Worm (Caenorhabditis elegans) whole organism, late embryonic: ENCODE data around the gene ZK180.5.

Source experiments
- ceh-18 ChIP-seq: sonication (generic microtip); optimal IDR thresholded peaks from 2 replicates; lab custom pipeline; 2016; ENCODE audit warnings: missing genetic modification characterization, missing compliant biosample characterization
- dve-1 ChIP-seq: sonication (generic microtip); optimal IDR thresholded peaks from 2 replicates; lab custom pipeline; 2017; ENCODE audit warnings: antibody characterized with exemption, mild to moderate bottlenecking, missing genetic modification characterization, missing compliant biosample characterization
- ets-4 ChIP-seq: sonication (generic microtip); optimal IDR thresholded peaks from 2 replicates; lab custom pipeline; 2016; ENCODE audit warnings: missing genetic modification characterization, missing compliant biosample characterization
- fkh-10 ChIP-seq: fragments of 150-350 bp; optimal IDR thresholded peaks from 2 replicates; lab custom pipeline; 2014; ENCODE audit warnings: missing biosample characterization, missing genetic modification reagents, missing genetic modification characterization
- fkh-6 ChIP-seq: sonication (generic microtip); optimal IDR thresholded peaks from 2 replicates; lab custom pipeline; 2016; ENCODE audit warnings: missing genetic modification characterization, missing compliant biosample characterization
- hlh-6 ChIP-seq: sonication (generic microtip); optimal IDR thresholded peaks from 2 replicates; lab custom pipeline; 2016; ENCODE audit warnings: missing genotype, missing genetic modification characterization, missing compliant biosample characterization
- hlh-8 ChIP-seq: sonication (generic microtip); optimal IDR thresholded peaks from 2 replicates; lab custom pipeline; 2016; ENCODE audit warnings: missing genotype, missing genetic modification characterization, missing compliant biosample characterization
- nhr-11 ChIP-seq: fragments of 150-350 bp; optimal IDR thresholded peaks from 2 replicates; lab custom pipeline; 2014; ENCODE audit warnings: missing biosample characterization, missing genetic modification characterization
- pqm-1 ChIP-seq: sonication (generic microtip); optimal IDR thresholded peaks from 2 replicates; lab custom pipeline; 2016; ENCODE audit warnings: missing genetic modification characterization, missing compliant biosample characterization
- sox-2 ChIP-seq: fragments of 200-800 bp; sonication (Bioruptor generic); IDR thresholded peaks from 2 replicates; pipeline ENCODE4 v1.3.6; 2022; ENCODE audit warnings: missing genetic modification reagents, missing genetic modification characterization, missing compliant biosample characterization
- tbx-2 ChIP-seq: sonication (generic microtip); optimal IDR thresholded peaks from 2 replicates; lab custom pipeline; 2016; ENCODE audit warnings: missing genetic modification characterization, missing compliant biosample characterization
- tbx-7 ChIP-seq: sonication (generic microtip); optimal IDR thresholded peaks from 2 replicates; lab custom pipeline; 2016; ENCODE audit warnings: missing genotype, missing genetic modification characterization, missing compliant biosample characterization
- ttx-3 ChIP-seq: sonication (generic microtip); optimal IDR thresholded peaks from 2 replicates; lab custom pipeline; 2016; ENCODE audit warnings: missing genetic modification reagents, missing genetic modification characterization, missing compliant biosample characterization
- unc-86 ChIP-seq: sonication (generic microtip); optimal IDR thresholded peaks from 2 replicates; lab custom pipeline; 2016; ENCODE audit warnings: missing genetic modification characterization, missing compliant biosample characterization

DNA sequence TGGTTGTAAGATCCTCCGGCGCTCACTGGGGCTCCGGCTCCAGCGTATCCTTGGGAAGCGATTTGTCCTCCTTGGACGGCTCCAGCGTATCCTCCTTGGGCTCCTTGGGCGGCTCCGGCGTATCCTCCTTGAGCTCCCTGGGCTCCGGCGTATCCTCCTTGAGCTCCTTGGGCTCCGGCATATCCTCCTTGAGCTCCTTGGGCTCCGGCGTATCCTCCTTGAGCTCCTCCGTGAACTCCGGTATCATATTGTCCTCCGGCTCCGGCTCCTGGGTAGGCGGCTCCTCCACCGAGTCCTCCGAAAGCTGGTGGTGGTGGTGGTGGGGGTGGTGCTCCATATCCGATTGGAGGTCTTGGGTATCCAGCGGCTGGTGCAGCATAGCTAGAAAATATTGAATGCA lies 488 bp downstream of the ZK180.5 start:
- TF ChIP-seq nhr-11 (tag; lab: Kevin White, UChicago) (no peak), fkh-10 (GFP tag; lab: Kevin White, UChicago) (no peak), ceh-18 (tag; lab: Kevin White, UChicago) (no peak), hlh-6 (tag; lab: Kevin White, UChicago) (no peak), hlh-8 (tag; lab: Kevin White, UChicago) (no peak), pqm-1 (tag; lab: Kevin White, UChicago) (no peak), fkh-6 (tag; lab: Kevin White, UChicago) (no peak), ets-4 (no peak), tbx-2 (tag; lab: Kevin White, UChicago) (no peak), unc-86 (no peak), dve-1 (tag; lab: Kevin White, UChicago) (no peak), tbx-7 (no peak), sox-2 (GFP tag; lab: Robert Waterston, UW) (no peak), ttx-3 (tag; lab: Kevin White, UChicago) (no peak)
